Worm (Caenorhabditis elegans) whole organism, young adult: ENCODE measurements around the gene daf-11.

Source experiments
- B0035.1 ChIP-seq: sonication (generic microtip); optimal IDR thresholded peaks from 2 replicates; lab custom pipeline; 2016; ENCODE audit warnings: missing genetic modification characterization, mild to moderate bottlenecking, missing compliant biosample characterization, missing genotype, missing genetic modification reagents
- B0261.1 ChIP-seq: sonication (generic microtip); optimal IDR thresholded peaks from 2 replicates; lab custom pipeline; 2016; ENCODE audit warnings: mild to moderate bottlenecking, missing genetic modification characterization, moderate library complexity, missing compliant biosample characterization
- D2030.7 ChIP-seq: fragments of 200-800 bp; sonication (Bioruptor generic); IDR thresholded peaks from 2 replicates; pipeline ENCODE4 v1.3.6; 2022; ENCODE audit warnings: missing genetic modification reagents, missing genetic modification characterization, missing compliant biosample characterization
- F23B12.7 ChIP-seq: sonication (generic microtip); optimal IDR thresholded peaks from 2 replicates; lab custom pipeline; 2017; ENCODE audit warnings: missing genetic modification characterization, mild to moderate bottlenecking, missing compliant biosample characterization, antibody characterized with exemption, moderate library complexity; ENCODE audit not compliant: insufficient read depth
- F37B4.10 ChIP-seq: fragments of 200-800 bp; sonication (Bioruptor generic); IDR thresholded peaks from 2 replicates; pipeline ENCODE4 v1.3.6; 2022; ENCODE audit warnings: missing genetic modification characterization, missing compliant biosample characterization
- F52B5.7 ChIP-seq: sonication (generic microtip); optimal IDR thresholded peaks from 2 replicates; lab custom pipeline; 2016; ENCODE audit warnings: mild to moderate bottlenecking, missing genetic modification characterization, missing compliant biosample characterization
- F57C9.4 ChIP-seq: sonication (generic microtip); optimal IDR thresholded peaks from 2 replicates; lab custom pipeline; 2017; ENCODE audit warnings: mild to moderate bottlenecking, missing genetic modification characterization, missing compliant biosample characterization
- Y79H2A.3 ChIP-seq: fragments of 200-800 bp; sonication (Bioruptor generic); conservative IDR thresholded peaks from 2 replicates; pipeline ENCODE4 v1.3.6; 2022; ENCODE audit warnings: missing genetic modification reagents, missing genetic modification characterization, missing compliant biosample characterization
- Y95B8A.8 ChIP-seq: fragments of 200-800 bp; sonication (Bioruptor generic); IDR thresholded peaks from 2 replicates; pipeline ENCODE4 v1.3.6; 2022; ENCODE audit warnings: missing genetic modification reagents, missing genetic modification characterization, missing compliant biosample characterization
- akir-1 ChIP-seq: fragments of 200-800 bp; sonication (Bioruptor generic); optimal IDR thresholded peaks from 2 replicates; lab custom pipeline; 2018; ENCODE audit warnings: mild to moderate bottlenecking, missing genetic modification characterization, moderate library complexity, missing compliant biosample characterization
- aptf-2 ChIP-seq: fragments of 200-800 bp; sonication (Bioruptor generic); conservative IDR thresholded peaks from 2 replicates; pipeline ENCODE4 v1.3.6; 2022; ENCODE audit warnings: missing genetic modification reagents, missing genetic modification characterization, missing compliant biosample characterization
- aptf-3 ChIP-seq: fragments of 200-800 bp; sonication (Bioruptor generic); IDR thresholded peaks from 2 replicates; pipeline ENCODE4 v1.3.6; 2022; ENCODE audit warnings: missing genetic modification characterization, missing compliant biosample characterization
- athp-1 ChIP-seq: sonication (generic microtip); optimal IDR thresholded peaks from 2 replicates; lab custom pipeline; 2017; ENCODE audit warnings: mild to moderate bottlenecking, missing genetic modification characterization, missing compliant biosample characterization
- bed-1 ChIP-seq: fragments of 200-800 bp; sonication (Bioruptor generic); IDR thresholded peaks from 2 replicates; pipeline ENCODE4 v1.3.6; 2022; ENCODE audit warnings: missing genetic modification reagents, missing genetic modification characterization, missing compliant biosample characterization
- cebp-1 ChIP-seq, 2 experiments: fragments of 200-800 bp in 1 of 2; sonication (Bioruptor generic) in 1 of 2; sonication (generic microtip) in 1 of 2; IDR thresholded peaks in 1 of 2; optimal IDR thresholded peaks in 1 of 2; 2 replicates each; pipeline versions ENCODE4 v1.3.6 to Lab custom; 2017 to 2022; ENCODE audit warnings: missing compliant biosample characterization in 2 of 2, missing genetic modification characterization in 2 of 2, mild to moderate bottlenecking in 1 of 2, missing genetic modification reagents in 1 of 2, moderate library complexity in 1 of 2
- ceh-58 ChIP-seq: fragments of 200-800 bp; sonication (Bioruptor generic); IDR thresholded peaks from 2 replicates; pipeline ENCODE4 v1.3.6; 2022; ENCODE audit warnings: missing genetic modification characterization, missing compliant biosample characterization
- dpff-1 ChIP-seq: sonication (generic microtip); optimal IDR thresholded peaks from 2 replicates; lab custom pipeline; 2017; ENCODE audit warnings: mild to moderate bottlenecking, missing genetic modification characterization, missing compliant biosample characterization
- dpl-1 ChIP-seq: fragments of 150-350 bp; optimal IDR thresholded peaks from 2 replicates; lab custom pipeline; 2014; ENCODE audit warnings: missing biosample characterization, missing genetic modification reagents, missing genetic modification characterization
- efl-1 ChIP-seq: fragments of 150-350 bp; optimal IDR thresholded peaks from 2 replicates; lab custom pipeline; 2014; ENCODE audit warnings: missing biosample characterization, missing genetic modification reagents, missing genetic modification characterization
- egl-18 ChIP-seq: fragments of 200-800 bp; sonication (Bioruptor generic); IDR thresholded peaks from 2 replicates; pipeline ENCODE4 v1.3.6; 2022; ENCODE audit warnings: missing genetic modification reagents, missing genetic modification characterization, missing compliant biosample characterization
- fkh-3 ChIP-seq: sonication (generic microtip); optimal IDR thresholded peaks from 2 replicates; lab custom pipeline; 2016; ENCODE audit warnings: mild to moderate bottlenecking, missing genetic modification characterization, missing compliant biosample characterization
- gei-17 ChIP-seq: fragments of 200-800 bp; sonication (Bioruptor generic); optimal IDR thresholded peaks from 2 replicates; lab custom pipeline; 2018; ENCODE audit warnings: mild to moderate bottlenecking, missing genetic modification characterization, missing compliant biosample characterization
- hmg-1.2 ChIP-seq: fragments of 200-800 bp; sonication (Bioruptor generic); IDR thresholded peaks from 2 replicates; pipeline ENCODE4 v1.3.6; 2022; ENCODE audit warnings: missing genetic modification reagents, missing genetic modification characterization, missing compliant biosample characterization
- let-526 ChIP-seq: fragments of 200-800 bp; sonication (Bioruptor generic); IDR thresholded peaks from 2 replicates; pipeline ENCODE4 v1.3.6; 2022; ENCODE audit warnings: missing genetic modification reagents, missing genetic modification characterization, missing compliant biosample characterization
- lin-35 ChIP-seq, 3 experiments: fragments of 150-350 bp in 2 of 3; sonication (generic microtip) in 1 of 3; optimal IDR thresholded peaks; 2 replicates each; lab custom pipeline; 2014 to 2018; ENCODE audit warnings: missing biosample characterization in 3 of 3, missing genetic modification characterization in 3 of 3, missing genetic modification reagents in 3 of 3
- lin-54 ChIP-seq: fragments of 200-800 bp; sonication (Bioruptor generic); optimal IDR thresholded peaks from 2 replicates; lab custom pipeline; 2018; ENCODE audit warnings: mild to moderate bottlenecking, missing genetic modification characterization, missing compliant biosample characterization
- lsl-1 ChIP-seq: fragments of 200-800 bp; sonication (Bioruptor generic); optimal IDR thresholded peaks from 2 replicates; lab custom pipeline; 2018; ENCODE audit warnings: mild to moderate bottlenecking, missing genetic modification characterization, moderate library complexity, missing compliant biosample characterization
- madf-3 ChIP-seq: fragments of 200-800 bp; sonication (Bioruptor generic); IDR thresholded peaks from 2 replicates; pipeline ENCODE4 v1.3.6; 2022; ENCODE audit warnings: missing genetic modification reagents, missing genetic modification characterization, missing compliant biosample characterization
- madf-6 ChIP-seq: fragments of 200-800 bp; sonication (Bioruptor generic); IDR thresholded peaks from 2 replicates; pipeline ENCODE4 v1.3.6; 2022; ENCODE audit warnings: missing genetic modification reagents, missing genetic modification characterization, missing compliant biosample characterization
- mcd-1 ChIP-seq: fragments of 200-800 bp; sonication (Bioruptor generic); IDR thresholded peaks from 2 replicates; pipeline ENCODE4 v1.3.6; 2022; ENCODE audit warnings: missing genetic modification reagents, missing genetic modification characterization, missing compliant biosample characterization
- mel-28 ChIP-seq: sonication (generic microtip); optimal IDR thresholded peaks from 2 replicates; lab custom pipeline; 2016; ENCODE audit warnings: borderline replicate concordance, mild to moderate bottlenecking, missing genetic modification characterization, missing compliant biosample characterization
- nhr-120 ChIP-seq: fragments of 200-800 bp; sonication (Bioruptor generic); IDR thresholded peaks from 2 replicates; pipeline ENCODE4 v1.3.6; 2022; ENCODE audit warnings: missing genetic modification characterization, missing compliant biosample characterization
- nhr-27 ChIP-seq: fragments of 200-800 bp; sonication (Bioruptor generic); optimal IDR thresholded peaks from 2 replicates; lab custom pipeline; 2018; ENCODE audit warnings: mild to moderate bottlenecking, missing genetic modification characterization, moderate library complexity, missing compliant biosample characterization
- repo-1 ChIP-seq: sonication (generic microtip); optimal IDR thresholded peaks from 2 replicates; lab custom pipeline; 2017; ENCODE audit warnings: mild to moderate bottlenecking, missing genetic modification characterization, missing compliant biosample characterization
- sdz-38 ChIP-seq: sonication (generic microtip); optimal IDR thresholded peaks from 2 replicates; lab custom pipeline; 2016; ENCODE audit warnings: missing genotype, missing genetic modification characterization, missing compliant biosample characterization
- snpc-3.4 ChIP-seq: sonication (generic microtip); optimal IDR thresholded peaks from 2 replicates; lab custom pipeline; 2017; ENCODE audit warnings: missing genetic modification characterization, mild to moderate bottlenecking, missing compliant biosample characterization, antibody characterized with exemption, moderate library complexity, missing genotype, missing genetic modification reagents
- sptf-2 ChIP-seq: fragments of 200-800 bp; sonication (Bioruptor generic); optimal IDR thresholded peaks from 2 replicates; lab custom pipeline; 2018; ENCODE audit warnings: mild to moderate bottlenecking, missing genetic modification characterization, missing compliant biosample characterization
- tbp1 ChIP-seq: fragments of 200-800 bp; sonication (Bioruptor generic); optimal IDR thresholded peaks from 2 replicates; lab custom pipeline; 2018; ENCODE audit warnings: mild to moderate bottlenecking, missing genetic modification characterization, missing compliant biosample characterization
- tbx-9 ChIP-seq: sonication (generic microtip); optimal IDR thresholded peaks from 2 replicates; lab custom pipeline; 2016; ENCODE audit warnings: borderline replicate concordance, missing genetic modification characterization, inconsistent platforms, missing compliant biosample characterization
- unc-130 ChIP-seq: sonication (generic microtip); optimal IDR thresholded peaks from 2 replicates; lab custom pipeline; 2016; ENCODE audit warnings: missing genetic modification reagents, missing genetic modification characterization, missing compliant biosample characterization
- unc-62 ChIP-seq: fragments of 150-350 bp; optimal IDR thresholded peaks from 2 replicates; lab custom pipeline; 2014; ENCODE audit warnings: missing biosample characterization, missing genetic modification reagents, missing genetic modification characterization
- ztf-18 ChIP-seq: sonication (generic microtip); optimal IDR thresholded peaks from 2 replicates; lab custom pipeline; 2016; ENCODE audit warnings: missing genotype, mild to moderate bottlenecking, missing genetic modification characterization, missing compliant biosample characterization

The daf-11 gene

ce11 chrV:11736896-11737295, 11.0 kb upstream of the daf-11 start, which contains the start of gene spe-42:
Gene spe-42 (minus strand): TSS chrV:11736996.
- TF ChIP-seq egl-18 (GFP tag; lab: Robert Waterston, UW) (no peak), athp-1 (tag; lab: Kevin White, UChicago) (no peak), snpc-3.4 (tag; lab: Kevin White, UChicago) (no peak), B0261.1 (tag; lab: Kevin White, UChicago) (no peak), ztf-18 (tag; lab: Kevin White, UChicago) (no peak), repo-1 (no peak), bed-1 (GFP tag; lab: Robert Waterston, UW) (no peak), aptf-3 (GFP tag; lab: Robert Waterston, UW) (no peak), F37B4.10 (no peak), unc-62 (no peak), lin-35 (GFP tag; optimal IDR thresholded peaks at IDR 0.05; lab: Kevin White, UChicago) (no peak), F52B5.7 (tag; lab: Kevin White, UChicago) (no peak), unc-130 (GFP tag; lab: Kevin White, UChicago) (no peak), sptf-2 (GFP tag; lab: Kevin White, UChicago) (no peak), F57C9.4 (tag; lab: Kevin White, UChicago) (no peak), fkh-3 (tag; lab: Kevin White, UChicago) (no peak)

ce11 chrV:11733460-11733859, 7.6 kb upstream of the daf-11 start, which contains the start of gene npp-22:
Gene npp-22 (minus strand): TSS chrV:11733472.
- TF ChIP-seq akir-1 (GFP tag; lab: Kevin White, UChicago), result no peak
- 0 out of 2 replicates have a peak, but pooled peaks have one; percentile 47 for TF ChIP-seq madf-3
- TF ChIP-seq lin-35 (GFP tag; optimal IDR thresholded peaks at IDR 0.05; lab: Kevin White, UChicago), result peak in 1 of 3 experiments; percentile 61
- TF ChIP-seq D2030.7 (GFP tag; lab: Robert Waterston, UW), result 0 out of 2 replicates have a peak, but pooled peaks have one; percentile 22
- TF ChIP-seq snpc-3.4 (tag; lab: Kevin White, UChicago), result peak; percentile 14
- TF ChIP-seq aptf-2, result 0 out of 2 replicates have a peak, but pooled peaks have one; percentile 46
- no peak for TF ChIP-seq Y79H2A.3 (GFP tag; lab: Robert Waterston, UW)
- peak; percentile 89 for TF ChIP-seq mcd-1 (GFP tag; lab: Robert Waterston, UW)
- no peak for TF ChIP-seq B0035.1 (tag; lab: Kevin White, UChicago)
- TF ChIP-seq madf-6 (GFP tag; lab: Robert Waterston, UW), result peak; percentile 74; the same call in 1 of the 2 replicates
- TF ChIP-seq lsl-1 (GFP tag; lab: Kevin White, UChicago), result peak; percentile 40
- peak; percentile 89 for TF ChIP-seq efl-1
- no peak for TF ChIP-seq nhr-120 (GFP tag; lab: Robert Waterston, UW)
- TF ChIP-seq lin-54 (GFP tag; lab: Kevin White, UChicago), result peak; percentile 90
- TF ChIP-seq dpl-1 (GFP tag; lab: Kevin White, UChicago), result peak; percentile 85
- TF ChIP-seq, all 124 proteins: peak for 11

- TF ChIP-seq gei-17 (GFP tag; lab: Kevin White, UChicago) (no peak), nhr-120 (GFP tag; lab: Robert Waterston, UW) (no peak), tbp1 (GFP tag; lab: Kevin White, UChicago) (no peak), hmg-1.2 (GFP tag; lab: Robert Waterston, UW) (no peak), F37B4.10 (no peak), snpc-3.4 (tag; lab: Kevin White, UChicago) (no peak), ceh-58 (GFP tag; lab: Robert Waterston, UW) (no peak), let-526 (GFP tag; lab: Robert Waterston, UW) (no peak)
These were observed 6.2 kb upstream of the daf-11 start for ce11 chrV:11732049-11732448.

- no peak for TF ChIP-seq unc-62
- TF ChIP-seq nhr-27 (tag; lab: Kevin White, UChicago), result no peak
- no peak for TF ChIP-seq sdz-38 (tag; lab: Kevin White, UChicago)
- no peak for TF ChIP-seq Y79H2A.3 (GFP tag; lab: Robert Waterston, UW)
- TF ChIP-seq F23B12.7 (tag; lab: Kevin White, UChicago), result no peak
- no peak for TF ChIP-seq unc-130 (GFP tag; lab: Kevin White, UChicago)
- no peak for TF ChIP-seq Y95B8A.8
- no peak for TF ChIP-seq mel-28
- no peak for TF ChIP-seq cebp-1 (GFP tag; IDR thresholded peaks at IDR 0.05; lab: Robert Waterston, UW)
- no peak for TF ChIP-seq cebp-1 (tag; optimal IDR thresholded peaks at IDR 0.05; lab: Kevin White, UChicago)
- TF ChIP-seq lin-54 (GFP tag; lab: Kevin White, UChicago), result no peak
- no peak for TF ChIP-seq akir-1 (GFP tag; lab: Kevin White, UChicago)
- TF ChIP-seq dpff-1 (tag; lab: Kevin White, UChicago), result no peak
- no peak for TF ChIP-seq tbx-9 (tag; lab: Kevin White, UChicago)
- TF ChIP-seq egl-18 (GFP tag; lab: Robert Waterston, UW), result no peak
These were observed 4.2 kb upstream of the daf-11 start, which contains the start of gene rhr-2 for ce11 chrV:11730060-11730459. Gene rhr-2 (minus strand): TSS chrV:11730160.
